Worm (Caenorhabditis elegans) whole organism, late embryonic: Measurements from ENCODE around the gene repo-1.

Experiments
- C08G9.2 ChIP-seq: sonication (generic microtip); optimal IDR thresholded peaks from 2 replicates; lab custom pipeline; 2016; ENCODE audit warnings: mild to moderate bottlenecking, missing genetic modification characterization, moderate library complexity, missing compliant biosample characterization
- C38D4.7 ChIP-seq: fragments of 200-800 bp; sonication (Bioruptor generic); optimal IDR thresholded peaks from 2 replicates; lab custom pipeline; 2018; ENCODE audit warnings: mild to moderate bottlenecking, missing genetic modification characterization, moderate library complexity, missing compliant biosample characterization
- F13H6.1 ChIP-seq: sonication (generic microtip); optimal IDR thresholded peaks from 2 replicates; lab custom pipeline; 2016; ENCODE audit warnings: missing genetic modification characterization, missing compliant biosample characterization
- K02D7.2 ChIP-seq: sonication (generic microtip); optimal IDR thresholded peaks from 2 replicates; lab custom pipeline; 2017; ENCODE audit warnings: mild to moderate bottlenecking, missing genetic modification characterization, missing compliant biosample characterization
- T23F11.4 ChIP-seq: fragments of 200-800 bp; sonication (Bioruptor generic); optimal IDR thresholded peaks from 2 replicates; lab custom pipeline; 2018; ENCODE audit warnings: mild to moderate bottlenecking, missing genetic modification characterization, missing compliant biosample characterization
- Y22D7AL.16 ChIP-seq: sonication (generic microtip); optimal IDR thresholded peaks from 2 replicates; lab custom pipeline; 2016; ENCODE audit warnings: missing genetic modification characterization, missing compliant biosample characterization
- ama-1 ChIP-seq: fragments of 150-350 bp; optimal IDR thresholded peaks from 2 replicates; lab custom pipeline; 2014
- ceh-14 ChIP-seq: sonication (generic microtip); optimal IDR thresholded peaks from 2 replicates; lab custom pipeline; 2016; ENCODE audit warnings: missing genotype, missing genetic modification characterization, missing compliant biosample characterization
- ceh-18 ChIP-seq: sonication (generic microtip); optimal IDR thresholded peaks from 2 replicates; lab custom pipeline; 2016; ENCODE audit warnings: missing genetic modification characterization, missing compliant biosample characterization
- ceh-19 ChIP-seq: fragments of 200-800 bp; sonication (Bioruptor generic); optimal IDR thresholded peaks from 2 replicates; lab custom pipeline; 2018; ENCODE audit warnings: mild to moderate bottlenecking, missing genetic modification characterization, missing compliant biosample characterization
- ceh-2 ChIP-seq: sonication (generic microtip); optimal IDR thresholded peaks from 2 replicates; lab custom pipeline; 2016; ENCODE audit warnings: missing genotype, missing genetic modification characterization, missing compliant biosample characterization
- ceh-22 ChIP-seq: sonication (generic microtip); optimal IDR thresholded peaks from 2 replicates; lab custom pipeline; 2017; ENCODE audit warnings: missing biosample characterization, missing genetic modification characterization
- ceh-30 ChIP-seq: fragments of 150-350 bp; optimal IDR thresholded peaks from 2 replicates; lab custom pipeline; 2014; ENCODE audit warnings: missing biosample characterization, missing genetic modification characterization
- ceh-34 ChIP-seq: sonication (generic microtip); optimal IDR thresholded peaks from 2 replicates; lab custom pipeline; 2016; ENCODE audit warnings: mild to moderate bottlenecking, missing genetic modification characterization, missing compliant biosample characterization
- ceh-48 ChIP-seq: sonication (generic microtip); optimal IDR thresholded peaks from 2 replicates; lab custom pipeline; 2016; ENCODE audit warnings: missing genetic modification characterization, inconsistent platforms, missing compliant biosample characterization
- ceh-9 ChIP-seq: sonication (generic microtip); optimal IDR thresholded peaks from 2 replicates; lab custom pipeline; 2016; ENCODE audit warnings: mild to moderate bottlenecking, missing genetic modification characterization, inconsistent platforms, missing compliant biosample characterization
- elt-4 ChIP-seq: sonication (generic microtip); optimal IDR thresholded peaks from 2 replicates; lab custom pipeline; 2016; ENCODE audit warnings: missing genetic modification characterization, missing compliant biosample characterization
- ets-4 ChIP-seq: sonication (generic microtip); optimal IDR thresholded peaks from 2 replicates; lab custom pipeline; 2016; ENCODE audit warnings: missing genetic modification characterization, missing compliant biosample characterization
- fax-1 ChIP-seq: sonication (generic microtip); optimal IDR thresholded peaks from 2 replicates; lab custom pipeline; 2016; ENCODE audit warnings: missing genotype, missing genetic modification characterization, missing compliant biosample characterization
- fkh-6 ChIP-seq: sonication (generic microtip); optimal IDR thresholded peaks from 2 replicates; lab custom pipeline; 2016; ENCODE audit warnings: missing genetic modification characterization, missing compliant biosample characterization
- hlh-13 ChIP-seq: fragments of 200-800 bp; sonication (Bioruptor generic); optimal IDR thresholded peaks from 2 replicates; lab custom pipeline; 2018; ENCODE audit warnings: mild to moderate bottlenecking, missing genetic modification characterization, missing compliant biosample characterization
- hlh-15 ChIP-seq: sonication (generic microtip); optimal IDR thresholded peaks from 2 replicates; lab custom pipeline; 2016; ENCODE audit warnings: missing genetic modification characterization, missing compliant biosample characterization
- hlh-6 ChIP-seq: sonication (generic microtip); optimal IDR thresholded peaks from 2 replicates; lab custom pipeline; 2016; ENCODE audit warnings: missing genotype, missing genetic modification characterization, missing compliant biosample characterization
- hlh-8 ChIP-seq: sonication (generic microtip); optimal IDR thresholded peaks from 2 replicates; lab custom pipeline; 2016; ENCODE audit warnings: missing genotype, missing genetic modification characterization, missing compliant biosample characterization
- mec-3 ChIP-seq: sonication (generic microtip); optimal IDR thresholded peaks from 2 replicates; lab custom pipeline; 2016; ENCODE audit warnings: borderline replicate concordance, missing genetic modification characterization, missing compliant biosample characterization
- nhr-11 ChIP-seq: fragments of 150-350 bp; optimal IDR thresholded peaks from 2 replicates; lab custom pipeline; 2014; ENCODE audit warnings: missing biosample characterization, missing genetic modification characterization
- nhr-232 ChIP-seq: sonication (generic microtip); optimal IDR thresholded peaks from 2 replicates; lab custom pipeline; 2016; ENCODE audit warnings: missing genetic modification characterization, missing compliant biosample characterization
- npax-4 ChIP-seq: sonication (generic microtip); optimal IDR thresholded peaks from 2 replicates; lab custom pipeline; 2016; ENCODE audit warnings: missing genetic modification characterization, missing compliant biosample characterization
- pag-3 ChIP-seq: sonication (generic microtip); optimal IDR thresholded peaks from 2 replicates; lab custom pipeline; 2016; ENCODE audit warnings: missing compliant biosample characterization, missing genetic modification characterization, borderline replicate concordance
- pat-9 ChIP-seq: fragments of 200-800 bp; sonication (Bioruptor generic); optimal IDR thresholded peaks from 2 replicates; lab custom pipeline; 2018; ENCODE audit warnings: mild to moderate bottlenecking, missing genetic modification characterization, moderate library complexity, missing compliant biosample characterization
- pax-1 ChIP-seq: fragments of 150-350 bp; optimal IDR thresholded peaks from 2 replicates; lab custom pipeline; 2014; ENCODE audit warnings: missing biosample characterization, missing genetic modification characterization
- pha-4 ChIP-seq: fragments of 150-350 bp; optimal IDR thresholded peaks from 2 replicates; lab custom pipeline; 2018; ENCODE audit warnings: missing biosample characterization, missing genetic modification reagents, missing genetic modification characterization
- pqm-1 ChIP-seq: sonication (generic microtip); optimal IDR thresholded peaks from 2 replicates; lab custom pipeline; 2016; ENCODE audit warnings: missing genetic modification characterization, missing compliant biosample characterization
- pros-1 ChIP-seq: fragments of 150-350 bp; optimal IDR thresholded peaks from 2 replicates; lab custom pipeline; 2014; ENCODE audit warnings: missing biosample characterization, missing genetic modification reagents, missing genetic modification characterization
- rnt-1 ChIP-seq: sonication (generic microtip); optimal IDR thresholded peaks from 2 replicates; lab custom pipeline; 2016; ENCODE audit warnings: missing genetic modification characterization, missing compliant biosample characterization
- sdc-2 ChIP-seq: sonication (generic microtip); optimal IDR thresholded peaks from 2 replicates; lab custom pipeline; 2016; ENCODE audit warnings: missing genotype, missing genetic modification characterization, missing compliant biosample characterization
- tbx-2 ChIP-seq: sonication (generic microtip); optimal IDR thresholded peaks from 2 replicates; lab custom pipeline; 2016; ENCODE audit warnings: missing genetic modification characterization, missing compliant biosample characterization
- unc-3 ChIP-seq, 2 experiments: fragments of 200-800 bp in 1 of 2; sonication (Bioruptor generic) in 1 of 2; sonication (generic microtip) in 1 of 2; conservative IDR thresholded peaks in 1 of 2; optimal IDR thresholded peaks in 1 of 2; 2 replicates each; pipeline versions ENCODE4 v1.3.6 to Lab custom; 2016 to 2022; ENCODE audit warnings: missing compliant biosample characterization in 2 of 2, missing genetic modification characterization in 2 of 2, missing genetic modification reagents in 1 of 2
- unc-42 ChIP-seq: sonication (generic microtip); optimal IDR thresholded peaks from 2 replicates; lab custom pipeline; 2016; ENCODE audit warnings: missing genotype, missing genetic modification characterization, missing compliant biosample characterization
- unc-86 ChIP-seq: sonication (generic microtip); optimal IDR thresholded peaks from 2 replicates; lab custom pipeline; 2016; ENCODE audit warnings: missing genetic modification characterization, missing compliant biosample characterization
- zip-5 ChIP-seq: sonication (generic microtip); optimal IDR thresholded peaks from 2 replicates; lab custom pipeline; 2016; ENCODE audit warnings: missing genetic modification characterization, missing compliant biosample characterization

repo-1 gene

ce11 chrIV:12084178-12084577 is at the start of gene repo-1:
Gene repo-1 (plus strand): TSS chrIV:12084478.
- no peak for TF ChIP-seq hlh-13
- no peak for TF ChIP-seq ceh-48
- TF ChIP-seq unc-86 (tag; lab: Kevin White, UChicago): no peak
- TF ChIP-seq K02D7.2 (tag; lab: Kevin White, UChicago): no peak
- TF ChIP-seq unc-3 (GFP tag; conservative IDR thresholded peaks at IDR 0.05; lab: Robert Waterston, UW): no peak
- no peak for TF ChIP-seq unc-3 (tag; optimal IDR thresholded peaks at IDR 0.05; lab: Kevin White, UChicago)
- no peak for TF ChIP-seq ceh-14 (tag; lab: Kevin White, UChicago)
- no peak for TF ChIP-seq ceh-34
- TF ChIP-seq rnt-1 (tag; lab: Kevin White, UChicago): no peak
- no peak for TF ChIP-seq ceh-30 (tag; lab: Kevin White, UChicago)
- no peak for TF ChIP-seq pha-4 (tag; lab: Kevin White, UChicago)
- TF ChIP-seq F13H6.1 (tag; lab: Kevin White, UChicago): no peak
- TF ChIP-seq npax-4 (tag; lab: Kevin White, UChicago): no peak
- no peak for TF ChIP-seq unc-42 (tag; lab: Kevin White, UChicago)
- no peak for TF ChIP-seq ceh-9 (tag; lab: Kevin White, UChicago)
- no peak for TF ChIP-seq pros-1 (tag; lab: Kevin White, UChicago)
- no peak for TF ChIP-seq ceh-18 (tag; lab: Kevin White, UChicago)
- no peak for TF ChIP-seq Y22D7AL.16 (tag; lab: Kevin White, UChicago)
- TF ChIP-seq tbx-2: no peak

DNA sequence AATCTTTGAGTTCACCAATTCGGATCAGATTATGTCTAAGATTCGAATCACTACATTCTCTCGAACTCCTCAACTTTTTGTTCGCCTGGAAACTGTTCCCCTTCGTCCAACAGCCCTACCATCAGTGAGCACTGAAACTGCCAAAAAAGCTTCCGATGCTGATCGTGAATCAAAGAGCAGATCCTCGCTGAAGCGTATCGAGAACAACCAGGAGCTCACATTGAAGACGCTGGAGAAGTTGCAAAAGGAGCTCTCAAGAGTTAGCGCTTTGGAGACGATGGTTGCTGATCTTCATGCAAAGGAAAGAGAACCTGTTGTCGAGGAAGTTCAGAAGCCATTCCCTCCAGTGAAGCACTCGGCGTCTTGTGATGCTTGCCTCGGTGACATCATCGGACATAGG is 49.5 kb upstream of the repo-1 start:
- no peak for TF ChIP-seq ceh-34
- no peak for TF ChIP-seq sdc-2 (tag; lab: Kevin White, UChicago)

ce11 chrIV:12035422-12035821 is 48.9 kb upstream of the repo-1 start:
- no peak for TF ChIP-seq ceh-2
- TF ChIP-seq ama-1 (lab: Kevin White, UChicago): no peak
- no peak for TF ChIP-seq C38D4.7
- TF ChIP-seq ceh-19 (GFP tag; lab: Kevin White, UChicago): no peak
- TF ChIP-seq pqm-1: no peak
- no peak for TF ChIP-seq nhr-232 (tag; lab: Kevin White, UChicago)
- no peak for TF ChIP-seq fkh-6 (tag; lab: Kevin White, UChicago)
- no peak for TF ChIP-seq mec-3 (tag; lab: Kevin White, UChicago)
- no peak for TF ChIP-seq ets-4 (tag; lab: Kevin White, UChicago)
- no peak for TF ChIP-seq tbx-2
- TF ChIP-seq pag-3 (tag; lab: Kevin White, UChicago): no peak
- no peak for TF ChIP-seq pha-4 (tag; lab: Kevin White, UChicago)
- no peak for TF ChIP-seq hlh-8 (tag; lab: Kevin White, UChicago)
- TF ChIP-seq C08G9.2 (tag; lab: Kevin White, UChicago): no peak
- TF ChIP-seq fax-1 (tag; lab: Kevin White, UChicago): no peak

- TF ChIP-seq elt-4 (no peak), ama-1 (lab: Kevin White, UChicago) (peak; percentile 60), nhr-11 (tag; lab: Kevin White, UChicago) (no peak)
- TF ChIP-seq, all 69 proteins: peak for 1
Observed at ce11 chrIV:12036924-12037323, 47.4 kb upstream of the repo-1 start.

DNA sequence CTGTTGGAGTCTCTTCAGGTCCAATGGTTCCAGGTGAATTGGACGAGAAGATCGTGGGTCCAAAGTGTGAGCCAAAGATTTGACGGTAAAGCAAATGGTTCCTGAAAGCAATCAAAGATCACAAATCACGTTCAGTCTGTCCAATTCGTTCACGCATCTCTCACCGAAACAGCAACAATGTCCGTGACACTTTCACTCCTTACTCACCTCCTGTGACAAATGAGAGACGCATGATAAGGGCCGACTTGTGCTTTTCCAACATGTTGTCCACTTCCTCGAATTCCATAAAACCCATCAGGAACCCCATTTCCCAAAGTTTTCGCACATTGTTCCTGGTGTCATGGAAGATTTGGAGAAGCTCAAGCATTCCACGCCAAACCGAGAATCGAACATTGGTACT is 43.8 kb upstream of the repo-1 start:
- no peak for TF ChIP-seq rnt-1 (tag; lab: Kevin White, UChicago)
- TF ChIP-seq pqm-1: no peak
- no peak for TF ChIP-seq ceh-18 (tag; lab: Kevin White, UChicago)
- TF ChIP-seq T23F11.4: no peak
- TF ChIP-seq fkh-6 (tag; lab: Kevin White, UChicago): no peak
- TF ChIP-seq unc-3 (GFP tag; conservative IDR thresholded peaks at IDR 0.05; lab: Robert Waterston, UW): no peak
- no peak for TF ChIP-seq unc-3 (tag; optimal IDR thresholded peaks at IDR 0.05; lab: Kevin White, UChicago)
- TF ChIP-seq pat-9 (tag; lab: Kevin White, UChicago): no peak
- TF ChIP-seq ceh-22 (tag; lab: Kevin White, UChicago): no peak
- TF ChIP-seq hlh-15 (tag; lab: Kevin White, UChicago): no peak
- no peak for TF ChIP-seq pax-1
- no peak for TF ChIP-seq hlh-6
- TF ChIP-seq zip-5 (tag; lab: Kevin White, UChicago): no peak
- TF ChIP-seq nhr-232 (tag; lab: Kevin White, UChicago): no peak
